Fruit fly (Drosophila melanogaster): ENCODE data around the gene Nepl19.

Gene Nepl19

DNA sequence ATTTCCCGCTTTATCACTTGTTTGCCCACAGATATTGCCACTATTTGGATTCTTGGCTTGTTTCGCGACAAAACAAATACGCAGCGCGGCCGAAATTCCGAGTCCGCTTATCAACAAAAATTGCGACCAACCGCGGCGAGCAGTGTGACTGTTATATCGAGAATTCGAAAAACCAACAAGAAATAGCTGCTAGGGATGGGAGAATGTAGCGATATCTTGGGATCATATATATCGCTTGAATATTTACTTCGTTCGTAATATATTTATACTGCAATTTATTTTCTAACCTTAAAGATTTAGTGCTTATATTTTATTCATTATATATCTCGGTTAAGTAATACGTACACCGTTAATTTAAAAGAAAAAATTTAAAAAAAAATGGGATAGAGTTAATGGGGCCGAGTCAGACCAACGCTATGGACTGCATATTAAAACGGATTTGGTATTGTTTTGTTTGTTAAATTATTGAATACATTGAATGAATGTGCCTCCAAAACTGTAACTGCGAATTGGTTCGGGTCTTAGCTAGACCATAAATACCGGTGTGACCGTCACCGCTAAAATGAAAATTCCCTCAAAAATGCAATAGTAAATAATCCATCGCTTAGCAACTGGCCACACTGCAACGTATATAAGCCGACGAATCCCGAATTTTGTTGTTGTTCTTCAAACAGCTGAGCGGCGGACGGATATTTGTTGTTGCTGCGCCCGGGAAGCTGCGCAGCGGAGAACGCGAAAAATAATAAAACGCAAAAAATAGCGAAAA is 35.1 kb downstream of the Nepl19 start, which contains the start of the genes Apc and spg (continued):
- TF ChIP-seq MESR4 (GFP tag; optimal IDR thresholded peaks at IDR 0.05) (peak; percentile 67), CG12071 (GFP tag; optimal IDR thresholded peaks at IDR 0.05) (peak; percentile 71), Dbx (GFP tag; IDR thresholded peaks at IDR 0.05) (peak; percentile 53; the same call in 2 of the 3 replicates), CG4617 (GFP tag; optimal IDR thresholded peaks at IDR 0.05; ENCODE audit: borderline replicate concordance) (peak; percentile 6), CG2120 (GFP tag; optimal IDR thresholded peaks at IDR 0.05) (peak; percentile 53), CG3407 (GFP tag; optimal IDR thresholded peaks at IDR 0.05) (peak; percentile 57), sna (GFP tag; IDR thresholded peaks at IDR 0.05; ENCODE audit: partially characterized antibody) (peak; percentile 77), CG18619 (GFP tag; optimal IDR thresholded peaks at IDR 0.05) (peak; percentile 41), HmgD (GFP tag; optimal IDR thresholded peaks at IDR 0.05) (peak; percentile 50), NC2β (GFP tag; optimal IDR thresholded peaks at IDR 0.05) (peak; percentile 63), mam (GFP tag; optimal IDR thresholded peaks at IDR 0.05) (no peak), HLHmδ (GFP tag; optimal IDR thresholded peaks at IDR 0.05) (peak; percentile 70), Hsf (GFP tag; optimal IDR thresholded peaks at IDR 0.05) (no peak), Sox102F (GFP tag; optimal IDR thresholded peaks at IDR 0.05) (peak; percentile 17), CG8290 (GFP tag; optimal IDR thresholded peaks at IDR 0.05) (no peak), CG8290 (tag; optimal IDR thresholded peaks at IDR 0.05) (peak in 1 of 2 experiments; percentile 89), Lim3 (GFP tag; IDR thresholded peaks at IDR 0.05) (no peak), HLH3B (GFP tag; IDR thresholded peaks at IDR 0.05) (peak; percentile 32; the same call in 1 of the 2 replicates), CG17186 (GFP tag; optimal IDR thresholded peaks at IDR 0.05) (peak; percentile 36), CG14860 (GFP tag; IDR thresholded peaks at IDR 0.05; ENCODE audit: partially characterized antibody) (peak; percentile 53; the same call in 2 of the 3 replicates), CG10321 (GFP tag; IDR thresholded peaks at IDR 0.05) (0 out of 2 replicates have a peak, but pooled peaks have one; percentile 5), CG8281 (tag; optimal IDR thresholded peaks at IDR 0.05) (no peak), CG6654 (GFP tag; optimal IDR thresholded peaks at IDR 0.05) (peak; percentile 99), CG9876 (GFP tag; optimal IDR thresholded peaks at IDR 0.05) (no peak), kay (GFP tag; optimal IDR thresholded peaks at IDR 0.05) (no peak), Bgb (GFP tag; IDR thresholded peaks at IDR 0.05; ENCODE audit: partially characterized antibody) (peak; percentile 65), slbo (GFP tag; IDR thresholded peaks at IDR 0.05) (peak; percentile 47), Dip3 (GFP tag; optimal IDR thresholded peaks at IDR 0.05) (no peak), CG6254 (GFP tag; optimal IDR thresholded peaks at IDR 0.05) (no peak), CG11696 (GFP tag; IDR thresholded peaks at IDR 0.05) (no peak), crol (GFP tag; IDR thresholded peaks at IDR 0.05) (0 out of 2 replicates have a peak, but pooled peaks have one; percentile 27), CG12391 (tag; optimal IDR thresholded peaks at IDR 0.05) (peak; percentile 57), CG5953 (GFP tag; IDR thresholded peaks at IDR 0.05) (no peak), CG13287 (GFP tag; IDR thresholded peaks at IDR 0.05; ENCODE audit: partially characterized antibody) (peak; percentile 80), CG43689 (GFP tag; IDR thresholded peaks at IDR 0.05) (no peak), CG34376 (GFP tag; optimal IDR thresholded peaks at IDR 0.05) (peak; percentile 45), Med (GFP tag) (peak; percentile 91), CG4707 (GFP tag; optimal IDR thresholded peaks at IDR 0.05) (peak; percentile 71), CG4820 (GFP tag; optimal IDR thresholded peaks at IDR 0.05) (no peak), CG31224 (GFP tag; IDR thresholded peaks at IDR 0.05) (no peak), chn (GFP tag; optimal IDR thresholded peaks at IDR 0.05) (no peak), pros (GFP tag; optimal IDR thresholded peaks at IDR 0.05) (no peak), CG1647 (GFP tag; optimal IDR thresholded peaks at IDR 0.05) (no peak), dan (GFP tag; IDR thresholded peaks at IDR 0.05) (no peak), Abd-B (GFP tag; optimal IDR thresholded peaks at IDR 0.05) (peak; percentile 79), CG6683 (GFP tag; optimal IDR thresholded peaks at IDR 0.05) (no peak), en (GFP tag; optimal IDR thresholded peaks at IDR 0.05) (peak; percentile 22), CG12236 (GFP tag; optimal IDR thresholded peaks at IDR 0.05) (no peak), nerfin-1 (tag; optimal IDR thresholded peaks at IDR 0.05) (peak; percentile 42)

All from whole organism, embryonic.